Worm (Caenorhabditis elegans): ENCODE results near the gene C28H8.7.
A peak's percentile ranks its signal among the peaks of the same experiment; 100 is the strongest.

Gene C28H8.7

DNA sequence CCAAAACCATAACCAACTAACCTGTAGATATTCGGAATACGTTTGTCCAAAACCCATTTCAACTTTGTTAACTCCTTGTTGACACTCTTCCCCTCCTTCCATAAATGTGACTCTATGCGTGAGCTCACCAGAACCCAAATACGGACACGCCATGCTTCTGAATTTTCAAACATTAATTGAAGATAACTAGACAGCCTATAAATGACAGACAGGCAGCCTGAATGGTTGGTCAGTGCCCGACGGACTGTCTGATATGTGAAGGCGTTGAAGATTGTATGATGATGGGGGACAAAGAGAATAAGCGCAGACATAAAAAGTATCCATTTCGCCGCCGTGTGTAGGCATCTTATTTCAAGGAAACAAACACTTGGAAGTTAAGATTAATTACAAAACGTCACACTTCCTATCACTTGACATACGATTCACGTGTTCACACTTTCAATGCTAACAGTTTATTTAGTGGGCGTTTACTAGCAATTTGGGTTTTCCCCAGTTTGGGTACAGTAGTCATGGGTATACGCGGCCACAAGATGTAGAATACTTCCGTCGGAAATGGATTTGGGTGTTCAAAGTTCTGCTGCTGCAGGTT lies 33.1 kb upstream of the C28H8.7 start, which contains the start of the genes tdo-2 and C28H8.2 (continued):
- TF ChIP-seq lin-29 (GFP tag; IDR thresholded peaks at IDR 0.05) (no peak), sdz-12 (GFP tag; optimal IDR thresholded peaks at IDR 0.05) (no peak), hlh-11 (tag; optimal IDR thresholded peaks at IDR 0.05) (peak; percentile 88), saeg-2 (GFP tag; IDR thresholded peaks at IDR 0.05) (no peak), hif-1 (tag; optimal IDR thresholded peaks at IDR 0.05) (no peak), spr-1 (tag; optimal IDR thresholded peaks at IDR 0.05) (no peak), ceh-28 (tag; optimal IDR thresholded peaks at IDR 0.05) (no peak), egl-27 (tag; optimal IDR thresholded peaks at IDR 0.05) (no peak), lin-1 (GFP tag; IDR thresholded peaks at IDR 0.05) (peak; percentile 76; the same call in 1 of the 2 replicates)

DNA sequence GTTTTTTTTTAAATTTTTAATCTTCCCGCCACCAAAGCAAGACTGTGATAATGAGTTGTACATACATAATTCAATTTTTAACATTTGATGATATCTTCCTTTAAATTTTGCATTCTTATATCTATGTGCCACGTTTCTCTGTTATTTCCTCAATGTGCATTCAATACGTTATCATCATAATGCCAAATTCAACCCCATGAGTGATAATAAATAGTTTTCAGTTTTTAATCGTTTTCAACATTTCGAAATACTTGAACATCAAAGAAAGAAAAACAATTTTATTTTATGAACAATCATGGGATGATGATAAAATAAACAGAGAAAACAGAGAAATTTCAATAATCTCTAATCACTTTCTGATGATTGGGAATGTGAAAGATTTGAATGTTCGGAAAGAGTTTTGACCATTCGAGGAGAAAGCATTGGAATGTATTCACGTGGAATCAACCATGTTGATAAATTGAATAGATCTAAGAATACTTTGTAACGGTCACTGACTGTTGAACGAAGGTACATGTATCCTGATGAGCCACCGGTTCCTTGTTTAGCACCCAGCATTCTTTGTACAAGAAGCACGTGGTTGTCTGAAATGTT lies 30.7 kb upstream of the C28H8.7 start:
- TF ChIP-seq daf-16 (GFP tag; optimal IDR thresholded peaks at IDR 0.05), result no peak
- TF ChIP-seq daf-16 (tag; optimal IDR thresholded peaks at IDR 0.05), result peak; percentile 96
- no peak for TF ChIP-seq nhr-48 (tag; optimal IDR thresholded peaks at IDR 0.05)
- TF ChIP-seq ceh-44 (GFP tag; IDR thresholded peaks at IDR 0.05), result no peak
- peak; percentile 62 for TF ChIP-seq nhr-102 (tag; optimal IDR thresholded peaks at IDR 0.05)
- TF ChIP-seq R02D3.7 (tag; optimal IDR thresholded peaks at IDR 0.05), result no peak
- no peak for TF ChIP-seq aly-2 (tag; optimal IDR thresholded peaks at IDR 0.05)
- peak; percentile 88 for TF ChIP-seq nhr-77 (tag; optimal IDR thresholded peaks at IDR 0.05)
- no peak for TF ChIP-seq zfp-2 (tag; optimal IDR thresholded peaks at IDR 0.05)
- no peak for TF ChIP-seq Y75B8A.6 (GFP tag; IDR thresholded peaks at IDR 0.05)
- TF ChIP-seq dmd-9 (GFP tag; IDR thresholded peaks at IDR 0.05), result no peak
- TF ChIP-seq Y5F2A.4 (GFP tag; optimal IDR thresholded peaks at IDR 0.05), result no peak
- no peak for TF ChIP-seq attf-4 (tag; optimal IDR thresholded peaks at IDR 0.05)
- no peak for TF ChIP-seq ceh-62 (tag; optimal IDR thresholded peaks at IDR 0.05)
- TF ChIP-seq ama-1 (optimal IDR thresholded peaks at IDR 0.05), result peak; percentile 63
- no peak for TF ChIP-seq nhr-237 (tag; optimal IDR thresholded peaks at IDR 0.05)
- TF ChIP-seq arid-1 (GFP tag; conservative IDR thresholded peaks at IDR 0.05), result no peak
- TF ChIP-seq daf-8 (GFP tag; IDR thresholded peaks at IDR 0.05), result no peak
- peak; percentile 28; the same call in 1 of the 2 replicates for TF ChIP-seq lin-38 (GFP tag; IDR thresholded peaks at IDR 0.05)
- TF ChIP-seq cey-2 (tag; optimal IDR thresholded peaks at IDR 0.05; ENCODE audit: borderline replicate concordance, insufficient read depth), result no peak
- TF ChIP-seq F44E2.7 (GFP tag; IDR thresholded peaks at IDR 0.05), result no peak
- TF ChIP-seq saeg-2 (GFP tag; IDR thresholded peaks at IDR 0.05), result no peak
- no peak for TF ChIP-seq ZK337.2 (GFP tag; IDR thresholded peaks at IDR 0.05)
- no peak for TF ChIP-seq egl-27 (tag; optimal IDR thresholded peaks at IDR 0.05)
- peak; percentile 38 for TF ChIP-seq T20F7.1 (GFP tag; optimal IDR thresholded peaks at IDR 0.05)
- peak; percentile 58 for TF ChIP-seq hlh-11 (tag; optimal IDR thresholded peaks at IDR 0.05)
- peak; percentile 33; the same call in 1 of the 2 replicates for TF ChIP-seq ceh-20 (GFP tag; IDR thresholded peaks at IDR 0.05)
- peak; percentile 31 for TF ChIP-seq mxl-3 (GFP tag; optimal IDR thresholded peaks at IDR 0.05)
- no peak for TF ChIP-seq snpc-4 (tag; optimal IDR thresholded peaks at IDR 0.05)
- TF ChIP-seq lir-3 (tag; optimal IDR thresholded peaks at IDR 0.05), result no peak
- TF ChIP-seq nhr-10 (tag; optimal IDR thresholded peaks at IDR 0.05), result peak; percentile 11
- TF ChIP-seq F49E8.2 (tag; optimal IDR thresholded peaks at IDR 0.05; ENCODE audit: borderline replicate concordance), result no peak
- no peak for TF ChIP-seq tag-97 (GFP tag; IDR thresholded peaks at IDR 0.05)
- peak; percentile 64 for TF ChIP-seq nhr-28 (tag; optimal IDR thresholded peaks at IDR 0.05)
- no peak for TF ChIP-seq ceh-82 (tag; optimal IDR thresholded peaks at IDR 0.05)
- TF ChIP-seq daf-19 (GFP tag; conservative IDR thresholded peaks at IDR 0.05), result no peak
- peak in 1 of 2 experiments; percentile 35 for TF ChIP-seq lsy-2 (tag; optimal IDR thresholded peaks at IDR 0.05)
- no peak for TF ChIP-seq F10B5.3 (tag; optimal IDR thresholded peaks at IDR 0.05)
- no peak for TF ChIP-seq ztf-11 (tag; optimal IDR thresholded peaks at IDR 0.05)
- TF ChIP-seq unc-62 (GFP tag; optimal IDR thresholded peaks at IDR 0.05 in 1 of 2), result peak in 1 of 2 experiments; percentile 84
- TF ChIP-seq unc-62 (tag; optimal IDR thresholded peaks at IDR 0.05), result no peak
- TF ChIP-seq hlh-30 (tag; optimal IDR thresholded peaks at IDR 0.05; ENCODE audit: insufficient read depth), result peak; percentile 72
- peak; percentile 22 for TF ChIP-seq mes-2 (tag; optimal IDR thresholded peaks at IDR 0.05; ENCODE audit: poor library complexity, severe bottlenecking)

Data from whole organism, L4 larva.